Worm (Caenorhabditis elegans): Measurements from ENCODE around the gene F46H5.7.
A peak's percentile ranks its signal among the peaks of the same experiment; 100 is the strongest.

Gene F46H5.7

ce11 chrX:7238562-7238961, 4.2 kb downstream of the F46H5.7 start, which contains the start of gene F46H5.3:
TSS of gene F46H5.3 (minus strand) at chrX:7238662.
- TF ChIP-seq nhr-48 (tag; optimal IDR thresholded peaks at IDR 0.05): no peak
- no peak for TF ChIP-seq lim-7 (GFP tag; IDR thresholded peaks at IDR 0.05)
- TF ChIP-seq madf-5 (GFP tag; IDR thresholded peaks at IDR 0.05): no peak
- peak in 1 of 2 experiments; percentile 21 for TF ChIP-seq unc-62 (GFP tag; optimal IDR thresholded peaks at IDR 0.05 in 1 of 2)
- TF ChIP-seq unc-62 (tag; optimal IDR thresholded peaks at IDR 0.05): no peak

ce11 chrX:7236717-7237116, 6.1 kb downstream of the F46H5.7 start:
- TF ChIP-seq T26A8.4 (GFP tag; IDR thresholded peaks at IDR 0.05): no peak
- no peak for TF ChIP-seq ztf-7 (tag; optimal IDR thresholded peaks at IDR 0.05)
- TF ChIP-seq mdl-1 (tag; optimal IDR thresholded peaks at IDR 0.05): no peak
- no peak for TF ChIP-seq saeg-2 (GFP tag; IDR thresholded peaks at IDR 0.05)
- no peak for TF ChIP-seq vab-7 (GFP tag; IDR thresholded peaks at IDR 0.05)
- TF ChIP-seq ceh-62 (tag; optimal IDR thresholded peaks at IDR 0.05): no peak
- no peak for TF ChIP-seq spr-3 (GFP tag; optimal IDR thresholded peaks at IDR 0.05)
- no peak for TF ChIP-seq daf-8 (GFP tag; IDR thresholded peaks at IDR 0.05)
- TF ChIP-seq nhr-41 (GFP tag; IDR thresholded peaks at IDR 0.05): no peak
- TF ChIP-seq nhr-11 (tag; optimal IDR thresholded peaks at IDR 0.05): peak; percentile 63
- TF ChIP-seq zip-2 (tag; optimal IDR thresholded peaks at IDR 0.05): no peak
- peak; percentile 26 for TF ChIP-seq hlh-30 (tag; optimal IDR thresholded peaks at IDR 0.05; ENCODE audit: insufficient read depth)
- no peak for TF ChIP-seq mep-1 (tag; optimal IDR thresholded peaks at IDR 0.05)
- TF ChIP-seq lin-39 (tag; optimal IDR thresholded peaks at IDR 0.05): no peak
- no peak for TF ChIP-seq set-16 (GFP tag; IDR thresholded peaks at IDR 0.05)
- no peak for TF ChIP-seq arid-1 (GFP tag; conservative IDR thresholded peaks at IDR 0.05)
- TF ChIP-seq lim-7 (GFP tag; IDR thresholded peaks at IDR 0.05): no peak
- peak in 1 of 2 experiments; percentile 90 for TF ChIP-seq daf-16 (GFP tag; optimal IDR thresholded peaks at IDR 0.05)
- no peak for TF ChIP-seq daf-16 (tag; optimal IDR thresholded peaks at IDR 0.05)
- TF ChIP-seq snpc-1.2 (GFP tag; IDR thresholded peaks at IDR 0.05): no peak
- no peak for TF ChIP-seq D1046.2 (GFP tag; IDR thresholded peaks at IDR 0.05)
- no peak for TF ChIP-seq Y5F2A.4 (GFP tag; optimal IDR thresholded peaks at IDR 0.05)
- TF ChIP-seq lsy-2 (tag; optimal IDR thresholded peaks at IDR 0.05): no peak
- no peak for TF ChIP-seq F26F4.8 (GFP tag; conservative IDR thresholded peaks at IDR 0.05)
- no peak for TF ChIP-seq dmd-9 (GFP tag; IDR thresholded peaks at IDR 0.05)
- no peak for TF ChIP-seq F10B5.3 (tag; optimal IDR thresholded peaks at IDR 0.05)
- TF ChIP-seq lin-1 (GFP tag; IDR thresholded peaks at IDR 0.05): no peak
- TF ChIP-seq mes-2 (tag; optimal IDR thresholded peaks at IDR 0.05; ENCODE audit: poor library complexity, severe bottlenecking): no peak
- peak in 1 of 2 experiments; percentile 96 for TF ChIP-seq unc-62 (GFP tag; optimal IDR thresholded peaks at IDR 0.05 in 1 of 2)
- no peak for TF ChIP-seq unc-62 (tag; optimal IDR thresholded peaks at IDR 0.05)
- TF ChIP-seq zfp-3 (GFP tag; conservative IDR thresholded peaks at IDR 0.05): no peak
- TF ChIP-seq F49E8.2 (tag; optimal IDR thresholded peaks at IDR 0.05; ENCODE audit: borderline replicate concordance): no peak
- TF ChIP-seq aha-1 (tag): no peak
- no peak for TF ChIP-seq attf-4 (tag; optimal IDR thresholded peaks at IDR 0.05)
- no peak for TF ChIP-seq nhr-111 (GFP tag; optimal IDR thresholded peaks at IDR 0.05)
- TF ChIP-seq lin-13 (GFP tag; optimal IDR thresholded peaks at IDR 0.05): no peak
- TF ChIP-seq aly-2 (tag; optimal IDR thresholded peaks at IDR 0.05): no peak
- TF ChIP-seq Y105C5A.15 (GFP tag; IDR thresholded peaks at IDR 0.05): no peak
- TF ChIP-seq lin-15B (tag; optimal IDR thresholded peaks at IDR 0.05): no peak
- TF ChIP-seq spr-1 (tag; optimal IDR thresholded peaks at IDR 0.05): no peak
- no peak for TF ChIP-seq T20F7.1 (GFP tag; optimal IDR thresholded peaks at IDR 0.05)
- TF ChIP-seq dve-1 (tag; optimal IDR thresholded peaks at IDR 0.05; ENCODE audit: insufficient read depth): no peak
- peak; percentile 70 for TF ChIP-seq hlh-11 (tag; optimal IDR thresholded peaks at IDR 0.05)

Data from whole organism, L4 larva.